Fruit fly (Drosophila melanogaster) whole organism, adult: ENCODE measurements around the gene CG12519.

Source experiments
- CG11617 ChIP-seq: fragments of 200-800 bp; sonication (Bioruptor generic); optimal IDR thresholded peaks from 2 replicates; lab custom pipeline; 2017; ENCODE audit warnings: mild to moderate bottlenecking, missing biosample characterization, missing genetic modification reagents, missing genetic modification characterization
- CG12768 ChIP-seq: fragments of 200-800 bp; sonication (Bioruptor generic); optimal IDR thresholded peaks from 2 replicates; lab custom pipeline; 2017; ENCODE audit warnings: missing biosample characterization, missing genetic modification characterization, mild to moderate bottlenecking, moderate library complexity, missing genetic modification reagents
- CG33017 ChIP-seq: fragments of 200-800 bp; sonication (Bioruptor generic); optimal IDR thresholded peaks from 2 replicates; lab custom pipeline; 2018; ENCODE audit warnings: missing biosample characterization, mild to moderate bottlenecking, missing genetic modification characterization, moderate library complexity
- CG7045 ChIP-seq: fragments of 200-800 bp; sonication (Bioruptor generic); optimal IDR thresholded peaks from 2 replicates; lab custom pipeline; 2017; ENCODE audit warnings: missing biosample characterization, mild to moderate bottlenecking, missing genetic modification characterization
- CG7101 ChIP-seq: fragments of 200-800 bp; sonication (Bioruptor generic); optimal IDR thresholded peaks from 2 replicates; lab custom pipeline; 2018; ENCODE audit warnings: missing biosample characterization, mild to moderate bottlenecking, missing genetic modification characterization, moderate library complexity
- Crg-1 ChIP-seq: fragments of 200-800 bp; sonication (Bioruptor generic); optimal IDR thresholded peaks from 2 replicates; lab custom pipeline; 2016; ENCODE audit warnings: missing biosample characterization, missing genetic modification characterization
- Hr96 ChIP-seq: fragments of 200-800 bp; sonication (Bioruptor generic); optimal IDR thresholded peaks from 2 replicates; lab custom pipeline; 2016; ENCODE audit warnings: missing biosample characterization, missing genetic modification characterization
- bab1 ChIP-seq: fragments of 200-800 bp; sonication (Bioruptor generic); optimal IDR thresholded peaks from 3 replicates; lab custom pipeline; 2019; ENCODE audit warnings: missing biosample characterization, mild to moderate bottlenecking, missing genetic modification characterization, moderate library complexity
- cnc ChIP-seq, 2 experiments: fragments of >200 bp; optimal IDR thresholded peaks; 2 replicates each; lab custom pipeline; 2017

dm6 chr3L:19444092-19444491 is 28.2 kb upstream of the CG12519 start:
- no peak for TF ChIP-seq CG12768 (GFP tag; lab: Kevin White, UChicago)
- no peak for TF ChIP-seq Crg-1 (GFP tag; lab: Kevin White, UChicago)
- TF ChIP-seq CG7045 (GFP tag; lab: Kevin White, UChicago) = no peak
- no peak for TF ChIP-seq CG11617
- no peak for TF ChIP-seq CG7101 (tag; lab: Kevin White, UChicago)
- no peak for TF ChIP-seq cnc (optimal IDR thresholded peaks at IDR 0.05; lab: Kevin White, UChicago)
- TF ChIP-seq Hr96 (GFP tag; lab: Kevin White, UChicago) = no peak
- TF ChIP-seq CG33017 (tag; lab: Kevin White, UChicago) = no peak
- no peak for TF ChIP-seq bab1
